Worm (Caenorhabditis elegans): ENCODE data around the gene trip-4.

The trip-4 gene

DNA sequence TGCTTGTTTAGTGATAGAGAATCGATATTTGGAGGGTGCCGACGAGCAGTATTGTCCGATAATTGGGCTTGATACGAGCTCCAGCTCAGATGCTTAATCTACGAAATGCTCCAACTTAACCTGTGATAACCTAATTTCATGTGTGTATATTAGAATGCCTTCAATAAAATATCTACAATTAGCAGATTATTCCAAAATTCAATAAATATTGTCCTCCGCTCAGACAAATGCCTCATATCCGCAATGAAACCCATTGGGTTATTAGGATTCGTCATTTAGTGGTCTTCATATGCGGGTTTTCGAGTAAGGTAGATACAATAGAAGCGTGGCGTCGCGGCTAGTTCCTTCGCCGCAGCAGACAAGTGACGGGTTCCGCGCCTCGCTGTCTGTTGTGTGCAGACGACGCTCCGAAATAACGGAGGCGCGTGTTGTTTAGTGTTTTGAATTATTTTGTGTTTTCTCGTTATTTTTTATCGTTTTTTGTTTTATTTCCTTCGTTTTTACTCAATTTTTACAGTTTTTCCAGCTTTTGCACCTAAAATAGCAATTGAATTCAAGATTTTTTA, 13.5 kb upstream of the trip-4 start, which contains the start of gene cmtr-1 (continued):
- TF ChIP-seq B0261.1 (tag; optimal IDR thresholded peaks at IDR 0.05) = peak; percentile 42
- no peak for TF ChIP-seq ceh-79 (tag; optimal IDR thresholded peaks at IDR 0.05)
- TF ChIP-seq F49E8.2 (tag; optimal IDR thresholded peaks at IDR 0.05; ENCODE audit: insufficient read depth) = peak; percentile 95
- TF ChIP-seq fkh-3 (tag; optimal IDR thresholded peaks at IDR 0.05) = peak; percentile 84
- no peak for TF ChIP-seq pha-4 (tag; optimal IDR thresholded peaks at IDR 0.05)
- peak; percentile 28 for TF ChIP-seq nhr-179 (tag; optimal IDR thresholded peaks at IDR 0.05)
- peak; percentile 74 for TF ChIP-seq F22D6.2 (tag; optimal IDR thresholded peaks at IDR 0.05)
- TF ChIP-seq madf-10 (tag; optimal IDR thresholded peaks at IDR 0.05) = peak; percentile 87
- TF ChIP-seq F37B4.10 (GFP tag; IDR thresholded peaks at IDR 0.05) = no peak
- TF ChIP-seq mcd-1 (GFP tag; IDR thresholded peaks at IDR 0.05) = peak; percentile 95
- peak; percentile 79 for TF ChIP-seq F33H1.4 (GFP tag; IDR thresholded peaks at IDR 0.05)
- no peak for TF ChIP-seq nhr-27 (tag; optimal IDR thresholded peaks at IDR 0.05)
- no peak for TF ChIP-seq bed-1 (GFP tag; IDR thresholded peaks at IDR 0.05)
- no peak for TF ChIP-seq ztf-25 (GFP tag; IDR thresholded peaks at IDR 0.05)
- peak; percentile 86 for TF ChIP-seq ztf-28 (GFP tag; IDR thresholded peaks at IDR 0.05)
- peak; percentile 91 for TF ChIP-seq hrde-1 (tag; optimal IDR thresholded peaks at IDR 0.05; ENCODE audit: borderline replicate concordance)
- peak; percentile 86 for TF ChIP-seq chd-7 (tag; optimal IDR thresholded peaks at IDR 0.05)
- TF ChIP-seq let-526 (GFP tag; IDR thresholded peaks at IDR 0.05) = 0 out of 2 replicates have a peak, but pooled peaks have one; percentile 76
- 0 out of 2 replicates have a peak, but pooled peaks have one; percentile 2 for TF ChIP-seq ceh-58 (GFP tag; IDR thresholded peaks at IDR 0.05)
- peak; percentile 93 for TF ChIP-seq madf-6 (GFP tag; IDR thresholded peaks at IDR 0.05)
- no peak for TF ChIP-seq Y67H2A.10 (GFP tag; conservative IDR thresholded peaks at IDR 0.05)
- TF ChIP-seq mel-28 (tag; optimal IDR thresholded peaks at IDR 0.05; ENCODE audit: borderline replicate concordance) = peak; percentile 85
- peak; percentile 71 for TF ChIP-seq F57C9.4 (tag; optimal IDR thresholded peaks at IDR 0.05)
- TF ChIP-seq snpc-1.1 (tag; optimal IDR thresholded peaks at IDR 0.05; ENCODE audit: insufficient read depth) = peak; percentile 100
- TF ChIP-seq dox-1 (GFP tag; IDR thresholded peaks at IDR 0.05) = peak; percentile 98; the same call in 1 of the 2 replicates
- TF ChIP-seq cebp-1 (GFP tag; IDR thresholded peaks at IDR 0.05) = no peak
- TF ChIP-seq cebp-1 (tag; optimal IDR thresholded peaks at IDR 0.05) = peak; percentile 89
- peak; percentile 94 for TF ChIP-seq ceh-27 (GFP tag; optimal IDR thresholded peaks at IDR 0.05)
- peak; percentile 92 for TF ChIP-seq zfh-2 (GFP tag; conservative IDR thresholded peaks at IDR 0.05)
- peak; percentile 59 for TF ChIP-seq nhr-80 (tag; optimal IDR thresholded peaks at IDR 0.05)
- TF ChIP-seq bed-2 (GFP tag; IDR thresholded peaks at IDR 0.05) = no peak
- peak; percentile 97 for TF ChIP-seq ekl-4 (GFP tag; IDR thresholded peaks at IDR 0.05)
- no peak for TF ChIP-seq tbx-9 (tag; optimal IDR thresholded peaks at IDR 0.05; ENCODE audit: borderline replicate concordance)
- no peak for TF ChIP-seq unc-62 (GFP tag; optimal IDR thresholded peaks at IDR 0.05)
- TF ChIP-seq rcor-1 (GFP tag; IDR thresholded peaks at IDR 0.05) = peak; percentile 97
- peak; percentile 78 for TF ChIP-seq dpl-1 (GFP tag; optimal IDR thresholded peaks at IDR 0.05)
- TF ChIP-seq tbp1 (GFP tag; optimal IDR thresholded peaks at IDR 0.05) = peak; percentile 84
- no peak for TF ChIP-seq F57A8.1 (GFP tag; optimal IDR thresholded peaks at IDR 0.05)
- no peak; the same call in 1 of the 2 replicates for TF ChIP-seq Y53F4B.3 (GFP tag; IDR thresholded peaks at IDR 0.05)
- peak; percentile 60 for TF ChIP-seq ztf-18 (tag; optimal IDR thresholded peaks at IDR 0.05)
- TF ChIP-seq let-607 (tag; optimal IDR thresholded peaks at IDR 0.05) = peak; percentile 42 to 80
- no peak for TF ChIP-seq egl-18 (GFP tag; IDR thresholded peaks at IDR 0.05)
- no peak for TF ChIP-seq sdz-38 (tag; optimal IDR thresholded peaks at IDR 0.05)
- TF ChIP-seq T07F8.4 (tag; optimal IDR thresholded peaks at IDR 0.05) = peak; percentile 64
- peak; percentile 100 for TF ChIP-seq D2030.7 (GFP tag; IDR thresholded peaks at IDR 0.05)
- TF ChIP-seq rec-8 (tag; optimal IDR thresholded peaks at IDR 0.05) = peak; percentile 40 to 82
- 0 out of 2 replicates have a peak, but pooled peaks have one; percentile 56 for TF ChIP-seq madf-3 (GFP tag; IDR thresholded peaks at IDR 0.05)

Data from whole organism, young adult.